Worm (Caenorhabditis elegans) whole organism, L4 larva: ENCODE measurements around the gene arl-5.

Source experiments
- aha-1 ChIP-seq: fragments of 150-350 bp; peaks from one replicate; lab custom pipeline; 2014; ENCODE audit warnings: missing biosample characterization, missing genetic modification characterization
- ama-1 ChIP-seq: fragments of 150-350 bp; optimal IDR thresholded peaks from 2 replicates; lab custom pipeline; 2014; ENCODE audit warnings: inconsistent platforms, mixed read lengths
- dmd-8 ChIP-seq: fragments of 200-800 bp; sonication (Bioruptor generic); IDR thresholded peaks from 2 replicates; pipeline ENCODE4 v1.3.6; 2022; ENCODE audit warnings: missing genetic modification characterization, missing compliant biosample characterization
- dpl-1 ChIP-seq: fragments of 150-350 bp; optimal IDR thresholded peaks from 2 replicates; lab custom pipeline; 2014; ENCODE audit warnings: missing biosample characterization, missing genetic modification reagents, missing genetic modification characterization
- fos-1 ChIP-seq: fragments of 150-350 bp; optimal IDR thresholded peaks from 2 replicates; lab custom pipeline; 2014; ENCODE audit warnings: missing biosample characterization, missing genetic modification characterization
- jun-1 ChIP-seq: fragments of 150-350 bp; optimal IDR thresholded peaks from 2 replicates; lab custom pipeline; 2014; ENCODE audit warnings: missing biosample characterization, missing genetic modification reagents, missing genetic modification characterization
- lin-13 ChIP-seq: fragments of 150-350 bp; optimal IDR thresholded peaks from 2 replicates; lab custom pipeline; 2014; ENCODE audit warnings: missing biosample characterization, missing genetic modification reagents, missing genetic modification characterization
- lin-39 ChIP-seq: fragments of 150-350 bp; optimal IDR thresholded peaks from 2 replicates; lab custom pipeline; 2014; ENCODE audit warnings: missing biosample characterization, missing genetic modification reagents, missing genetic modification characterization
- lsy-2 ChIP-seq, 2 experiments: fragments of 150-350 bp in 1 of 2; sonication (generic microtip) in 1 of 2; optimal IDR thresholded peaks; 2 replicates each; lab custom pipeline; 2014 to 2017; ENCODE audit warnings: missing biosample characterization in 2 of 2, missing genetic modification characterization in 2 of 2
- mep-1 ChIP-seq: fragments of 150-350 bp; sonication (generic microtip); optimal IDR thresholded peaks from 3 replicates; lab custom pipeline; 2014; ENCODE audit warnings: missing biosample characterization, missing genetic modification characterization
- nhr-102 ChIP-seq: sonication (generic microtip); optimal IDR thresholded peaks from 2 replicates; lab custom pipeline; 2016; ENCODE audit warnings: mild to moderate bottlenecking, missing genetic modification characterization, moderate library complexity, missing compliant biosample characterization
- pqm-1 ChIP-seq: sonication (generic microtip); optimal IDR thresholded peaks from 2 replicates; lab custom pipeline; 2017; ENCODE audit warnings: missing biosample characterization, missing genetic modification characterization

DNA sequence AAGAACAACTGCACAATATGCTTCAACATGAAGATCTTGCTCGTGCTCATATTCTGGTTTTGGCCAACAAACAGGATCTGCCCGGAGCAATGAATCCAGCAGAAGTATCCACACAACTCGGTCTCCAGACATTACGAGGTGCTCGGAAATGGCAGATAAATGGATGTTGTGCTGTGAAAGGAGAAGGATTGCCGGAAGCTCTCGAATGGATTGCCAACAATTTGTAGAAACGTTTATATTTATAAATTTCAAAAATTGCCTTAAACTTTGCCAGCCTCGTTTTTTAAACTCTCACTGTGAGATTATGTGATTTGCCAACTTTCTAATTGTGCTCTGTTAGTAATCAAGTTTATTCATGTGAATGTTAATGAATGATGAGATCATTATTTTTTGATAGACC lies 706 bp downstream of the arl-5 start:
- no peak for TF ChIP-seq lin-13 (GFP tag; lab: Kevin White, UChicago)
- no peak for TF ChIP-seq lin-39
- TF ChIP-seq pqm-1, result no peak
- TF ChIP-seq dpl-1, result no peak
- TF ChIP-seq mep-1 (tag; lab: Kevin White, UChicago), result no peak
- TF ChIP-seq ama-1, result no peak
- no peak for TF ChIP-seq dmd-8 (GFP tag; lab: Robert Waterston, UW)
- no peak for TF ChIP-seq lsy-2 (tag; optimal IDR thresholded peaks at IDR 0.05; lab: Kevin White, UChicago)
- no peak for TF ChIP-seq nhr-102 (tag; lab: Kevin White, UChicago)
- TF ChIP-seq fos-1 (tag; lab: Kevin White, UChicago), result no peak
- TF ChIP-seq aha-1 (tag; lab: Kevin White, UChicago), result no peak
- TF ChIP-seq jun-1 (tag; lab: Kevin White, UChicago), result no peak
